Fruit fly (Drosophila melanogaster) whole organism, embryonic: ENCODE results near the gene CG42699.

Source experiments
- Ada2b ChIP-seq: fragments of 200-800 bp; sonication (Bioruptor generic); IDR thresholded peaks from 2 replicates; pipeline ENCODE4 v1.3.6; 2022; ENCODE audit warnings: missing biosample characterization, missing genetic modification characterization
- CG1024 ChIP-seq: fragments of 200-800 bp; sonication (Bioruptor generic); IDR thresholded peaks from 2 replicates; pipeline ENCODE4 v1.3.6; 2022; ENCODE audit warnings: missing biosample characterization, missing genetic modification characterization
- CG11398 ChIP-seq: fragments of 200-800 bp; sonication (Bioruptor generic); optimal IDR thresholded peaks from 2 replicates; lab custom pipeline; 2016; ENCODE audit warnings: missing biosample characterization, missing genetic modification characterization
- CG12236 ChIP-seq: fragments of 200-800 bp; sonication (Bioruptor generic); optimal IDR thresholded peaks from 2 replicates; lab custom pipeline; 2016; ENCODE audit warnings: missing biosample characterization, missing genetic modification characterization
- CG12769 ChIP-seq: fragments of 200-800 bp; sonication (Bioruptor generic); optimal IDR thresholded peaks from 2 replicates; lab custom pipeline; 2019; ENCODE audit warnings: missing biosample characterization, mild to moderate bottlenecking, missing genetic modification characterization, moderate library complexity
- CG12942 ChIP-seq: fragments of 200-800 bp; sonication (Bioruptor generic); optimal IDR thresholded peaks from 3 replicates; lab custom pipeline; 2016; ENCODE audit warnings: missing biosample characterization, missing genetic modification characterization
- CG13775 ChIP-seq: fragments of 200-800 bp; sonication (Bioruptor generic); optimal IDR thresholded peaks from 3 replicates; lab custom pipeline; 2017; ENCODE audit warnings: missing biosample characterization, mild to moderate bottlenecking, missing genetic modification characterization
- CG14965 ChIP-seq: fragments of 200-800 bp; sonication (Bioruptor generic); optimal IDR thresholded peaks from 2 replicates; lab custom pipeline; 2016; ENCODE audit warnings: missing biosample characterization, missing genetic modification characterization, borderline replicate concordance
- CG15269 ChIP-seq: fragments of 200-800 bp; sonication (Bioruptor generic); optimal IDR thresholded peaks from 2 replicates; lab custom pipeline; 2018; ENCODE audit warnings: missing biosample characterization, mild to moderate bottlenecking, missing genetic modification characterization, moderate library complexity
- CG16779 ChIP-seq: fragments of 200-800 bp; sonication (Bioruptor generic); IDR thresholded peaks from 2 replicates; pipeline ENCODE4 v1.3.6; 2022; ENCODE audit warnings: missing biosample characterization, missing genetic modification characterization
- CG17359 ChIP-seq: fragments of 200-800 bp; sonication (Bioruptor generic); optimal IDR thresholded peaks from 3 replicates; lab custom pipeline; 2018; ENCODE audit warnings: missing biosample characterization, mild to moderate bottlenecking, missing genetic modification characterization, moderate library complexity
- CG2712 ChIP-seq: fragments of 200-800 bp; optimal IDR thresholded peaks from 3 replicates; lab custom pipeline; 2019; ENCODE audit warnings: missing biosample characterization, mild to moderate bottlenecking, missing genetic modification characterization, moderate library complexity
- CG2875 ChIP-seq: fragments of 200-800 bp; sonication (Bioruptor generic); optimal IDR thresholded peaks from 2 replicates; lab custom pipeline; 2017; ENCODE audit warnings: missing biosample characterization, mild to moderate bottlenecking, missing genetic modification characterization, missing genetic modification reagents
- CG30020 ChIP-seq: fragments of 200-800 bp; optimal IDR thresholded peaks from 2 replicates; lab custom pipeline; 2019; ENCODE audit warnings: missing biosample characterization, mild to moderate bottlenecking, missing genetic modification characterization, moderate library complexity
- CG3847 ChIP-seq: fragments of 200-800 bp; sonication (Bioruptor generic); IDR thresholded peaks from 2 replicates; pipeline ENCODE4 v1.3.6; 2022; ENCODE audit warnings: missing biosample characterization, missing genetic modification characterization
- CG3995 ChIP-seq: fragments of 200-800 bp; sonication (Bioruptor generic); optimal IDR thresholded peaks from 3 replicates; lab custom pipeline; 2016; ENCODE audit warnings: missing biosample characterization, missing genetic modification characterization
- CG4707 ChIP-seq: fragments of 200-800 bp; sonication (Bioruptor generic); optimal IDR thresholded peaks from 2 replicates; lab custom pipeline; 2018; ENCODE audit warnings: missing biosample characterization, mild to moderate bottlenecking, missing genetic modification characterization, moderate library complexity
- CG5180 ChIP-seq: fragments of 200-800 bp; sonication (Bioruptor generic); optimal IDR thresholded peaks from 3 replicates; lab custom pipeline; 2017; ENCODE audit warnings: missing biosample characterization, missing genetic modification characterization, mild to moderate bottlenecking, moderate library complexity, missing genetic modification reagents
- CG8478 ChIP-seq: fragments of >200 bp; optimal IDR thresholded peaks from 2 replicates; lab custom pipeline; 2018
- CG8765 ChIP-seq: fragments of 200-800 bp; sonication (Bioruptor generic); IDR thresholded peaks from 2 replicates; pipeline ENCODE4 v1.3.6; 2022; ENCODE audit warnings: missing biosample characterization, missing genetic modification characterization
- CG9797 ChIP-seq: fragments of 200-800 bp; sonication (Bioruptor generic); optimal IDR thresholded peaks from 3 replicates; lab custom pipeline; 2018; ENCODE audit warnings: missing biosample characterization, mild to moderate bottlenecking, missing genetic modification characterization
- Dll ChIP-seq: fragments of 200-800 bp; sonication (Bioruptor generic); IDR thresholded peaks from 4 replicates; pipeline ENCODE4 v1.3.6; 2022; ENCODE audit warnings: missing biosample characterization, missing genetic modification characterization; ENCODE audit not compliant: partially characterized antibody
- Doc2 ChIP-seq: fragments of 200-800 bp; sonication (Bioruptor generic); IDR thresholded peaks from 2 replicates; pipeline ENCODE4 v1.3.6; 2022; ENCODE audit warnings: missing biosample characterization, missing genetic modification characterization
- GATAe ChIP-seq: fragments of 200-800 bp; sonication (Bioruptor generic); conservative IDR thresholded peaks from 2 replicates; pipeline ENCODE4 v1.3.6; 2022; ENCODE audit warnings: missing biosample characterization, missing genetic modification characterization
- H15 ChIP-seq: fragments of 200-800 bp; sonication (Bioruptor generic); IDR thresholded peaks from 3 replicates; pipeline ENCODE4 v1.3.6; 2022; ENCODE audit warnings: missing biosample characterization, missing genetic modification characterization
- Kr ChIP-seq: fragments of 200-800 bp; sonication (Bioruptor generic); optimal IDR thresholded peaks from 2 replicates; lab custom pipeline; 2017; ENCODE audit warnings: missing biosample characterization, mild to moderate bottlenecking, missing genetic modification characterization
- Lhr ChIP-seq: fragments of 200-800 bp; sonication (Bioruptor generic); optimal IDR thresholded peaks from 3 replicates; lab custom pipeline; 2017; ENCODE audit warnings: mild to moderate bottlenecking, missing biosample characterization, missing genetic modification reagents, missing genetic modification characterization
- Mrtf ChIP-seq: fragments of 200-800 bp; sonication (Bioruptor generic); IDR thresholded peaks from 3 replicates; pipeline ENCODE4 v1.3.6; 2022; ENCODE audit warnings: missing biosample characterization, missing genetic modification characterization
- Pdp1 ChIP-seq, 2 experiments: fragments of 200-800 bp; sonication (Bioruptor generic); optimal IDR thresholded peaks; 3 replicates each; lab custom pipeline; 2016; ENCODE audit warnings: missing biosample characterization in 2 of 2, missing genetic modification characterization in 2 of 2, mild to moderate bottlenecking in 1 of 2, moderate library complexity in 1 of 2
- Sin3A ChIP-seq: fragments of >200 bp; optimal IDR thresholded peaks from 2 replicates; lab custom pipeline; 2018
- ap ChIP-seq: fragments of 200-800 bp; sonication (Bioruptor generic); IDR thresholded peaks from 2 replicates; pipeline ENCODE4 v1.3.6; 2022; ENCODE audit warnings: missing biosample characterization, missing genetic modification characterization
- bcd ChIP-seq: fragments of 200-800 bp; sonication (Bioruptor generic); optimal IDR thresholded peaks from 2 replicates; lab custom pipeline; 2017; ENCODE audit warnings: missing biosample characterization, mild to moderate bottlenecking, missing genetic modification characterization
- cas ChIP-seq: fragments of 200-800 bp; sonication (Bioruptor generic); IDR thresholded peaks from 2 replicates; pipeline ENCODE4 v1.3.6; 2022; ENCODE audit warnings: missing biosample characterization, missing genetic modification characterization
- cato ChIP-seq: fragments of 200-800 bp; sonication (Bioruptor generic); optimal IDR thresholded peaks from 2 replicates; lab custom pipeline; 2016; ENCODE audit warnings: missing biosample characterization, missing genetic modification characterization, borderline replicate concordance
- dmrt11E ChIP-seq: fragments of 200-800 bp; sonication (Bioruptor generic); optimal IDR thresholded peaks from 3 replicates; lab custom pipeline; 2018; ENCODE audit warnings: missing biosample characterization, mild to moderate bottlenecking, missing genetic modification characterization, moderate library complexity
- ems ChIP-seq: fragments of 200-800 bp; sonication (Bioruptor generic); optimal IDR thresholded peaks from 3 replicates; lab custom pipeline; 2016; ENCODE audit warnings: missing biosample characterization, missing genetic modification characterization
- exex ChIP-seq: fragments of 200-800 bp; sonication (Bioruptor generic); optimal IDR thresholded peaks from 4 replicates; lab custom pipeline; 2018; ENCODE audit warnings: missing biosample characterization, mild to moderate bottlenecking, missing genetic modification characterization, moderate library complexity
- fd102C ChIP-seq: fragments of 200-800 bp; sonication (Bioruptor generic); optimal IDR thresholded peaks from 2 replicates; lab custom pipeline; 2018; ENCODE audit warnings: missing biosample characterization, mild to moderate bottlenecking, missing genetic modification characterization, moderate library complexity
- fd96Cb ChIP-seq: fragments of 200-800 bp; sonication (Bioruptor generic); optimal IDR thresholded peaks from 2 replicates; lab custom pipeline; 2018; ENCODE audit warnings: missing biosample characterization, mild to moderate bottlenecking, missing genetic modification characterization, moderate library complexity
- fu2 ChIP-seq: fragments of 200-800 bp; sonication (Bioruptor generic); optimal IDR thresholded peaks from 2 replicates; lab custom pipeline; 2016; ENCODE audit warnings: missing biosample characterization, missing genetic modification characterization
- gem ChIP-seq: fragments of 200-800 bp; sonication (Bioruptor generic); optimal IDR thresholded peaks from 2 replicates; lab custom pipeline; 2019; ENCODE audit warnings: missing biosample characterization, mild to moderate bottlenecking, missing genetic modification characterization, moderate library complexity
- hbn ChIP-seq: fragments of 200-800 bp; sonication (Bioruptor generic); IDR thresholded peaks from 2 replicates; pipeline ENCODE4 v1.3.6; 2022; ENCODE audit warnings: missing biosample characterization, missing genetic modification characterization; ENCODE audit not compliant: partially characterized antibody
- kay ChIP-seq: fragments of 200-800 bp; sonication (Bioruptor generic); optimal IDR thresholded peaks from 2 replicates; lab custom pipeline; 2016; ENCODE audit warnings: missing biosample characterization, missing genetic modification characterization
- maf-S ChIP-seq: fragments of 200-800 bp; sonication (Bioruptor generic); optimal IDR thresholded peaks from 2 replicates; lab custom pipeline; 2016; ENCODE audit warnings: missing biosample characterization, missing genetic modification characterization
- odd ChIP-seq: fragments of 200-800 bp; sonication (Bioruptor generic); optimal IDR thresholded peaks from 2 replicates; lab custom pipeline; 2017; ENCODE audit warnings: missing biosample characterization, mild to moderate bottlenecking, missing genetic modification characterization
- peb ChIP-seq: fragments of 200-800 bp; sonication (Bioruptor generic); IDR thresholded peaks from 2 replicates; pipeline ENCODE4 v1.3.6; 2022; ENCODE audit warnings: missing biosample characterization, missing genetic modification characterization
- seq ChIP-seq: fragments of 200-800 bp; sonication (Bioruptor generic); IDR thresholded peaks from 2 replicates; pipeline ENCODE4 v1.3.6; 2022; ENCODE audit warnings: missing biosample characterization, missing genetic modification characterization
- ttk ChIP-seq: fragments of 200-800 bp; sonication (Bioruptor generic); IDR thresholded peaks from 2 replicates; pipeline ENCODE4 v2.1.2; 2022; ENCODE audit warnings: missing biosample characterization, missing genetic modification characterization
- tx ChIP-seq: fragments of 200-800 bp; sonication (Bioruptor generic); optimal IDR thresholded peaks from 2 replicates; lab custom pipeline; 2016; ENCODE audit warnings: missing biosample characterization, missing genetic modification characterization
- zfh1 ChIP-seq: fragments of 200-800 bp; sonication (Bioruptor generic); IDR thresholded peaks from 3 replicates; pipeline ENCODE4 v1.3.6; 2022; ENCODE audit warnings: missing biosample characterization, missing genetic modification characterization

The CG42699 gene

dm6 chrX:5783260-5784040 lies 19.1 kb downstream of the CG42699 start (continued):
- TF ChIP-seq CG30020 (tag; lab: Kevin White, UChicago): no peak
- no peak for TF ChIP-seq Dll
- no peak for TF ChIP-seq fd102C (GFP tag; lab: Kevin White, UChicago)
- TF ChIP-seq odd: no peak
- peak; percentile 31 for TF ChIP-seq dmrt11E
- no peak for TF ChIP-seq tx
- no peak for TF ChIP-seq CG3995 (GFP tag; lab: Kevin White, UChicago)
- no peak for TF ChIP-seq Mrtf (GFP tag; lab: Robert Waterston, UW)
- peak; percentile 18 for TF ChIP-seq bcd (GFP tag; lab: Kevin White, UChicago)
- TF ChIP-seq CG2712 (tag; lab: Kevin White, UChicago): peak; percentile 40
- no peak for TF ChIP-seq fu2
- no peak for TF ChIP-seq CG12942 (GFP tag; lab: Kevin White, UChicago)
- no peak for TF ChIP-seq CG13775 (GFP tag; lab: Kevin White, UChicago)
- no peak for TF ChIP-seq Kr (GFP tag; lab: Kevin White, UChicago)
- no peak for TF ChIP-seq CG8765 (GFP tag; lab: Robert Waterston, UW)
- peak; percentile 50 for TF ChIP-seq fd96Cb
- TF ChIP-seq hbn (GFP tag; lab: Robert Waterston, UW): no peak
- no peak for TF ChIP-seq CG14965
- TF ChIP-seq gem (tag; lab: Kevin White, UChicago): peak; percentile 69
- TF ChIP-seq cato (GFP tag; lab: Kevin White, UChicago): no peak
- no peak for TF ChIP-seq CG5180 (GFP tag; lab: Kevin White, UChicago)
- no peak for TF ChIP-seq Ada2b (GFP tag; lab: Robert Waterston, UW)
- TF ChIP-seq exex (tag; lab: Kevin White, UChicago): no peak
- no peak for TF ChIP-seq peb
- peak; percentile 64 for TF ChIP-seq CG17359 (tag; lab: Kevin White, UChicago)
- TF ChIP-seq H15 (GFP tag; lab: Robert Waterston, UW): 0 out of 3 replicates have a peak, but pooled peaks have one; percentile 56
- peak in 1 of 2 experiments; percentile 17 for TF ChIP-seq Pdp1 (GFP tag; optimal IDR thresholded peaks at IDR 0.05; lab: Kevin White, UChicago)
- peak; percentile 53; the same call in 1 of the 3 replicates for TF ChIP-seq zfh1 (GFP tag; lab: Robert Waterston, UW)
- no peak for TF ChIP-seq CG12769 (tag; lab: Kevin White, UChicago)
- no peak for TF ChIP-seq kay
- TF ChIP-seq ttk: no peak; the same call in 1 of the 2 replicates
- no peak for TF ChIP-seq CG11398 (GFP tag; lab: Kevin White, UChicago)
- TF ChIP-seq CG9797: no peak
- TF ChIP-seq CG12236: no peak
- TF ChIP-seq ap: no peak; the same call in 1 of the 2 replicates
- TF ChIP-seq Lhr (GFP tag; lab: Kevin White, UChicago): no peak
- TF ChIP-seq CG2875 (GFP tag; lab: Kevin White, UChicago): peak; percentile 52
- TF ChIP-seq Doc2 (GFP tag; lab: Robert Waterston, UW): no peak
- no peak for TF ChIP-seq CG1024 (GFP tag; lab: Robert Waterston, UW)
- no peak for TF ChIP-seq seq
- no peak for TF ChIP-seq CG16779
- TF ChIP-seq maf-S (GFP tag; lab: Kevin White, UChicago): no peak
- no peak for TF ChIP-seq Sin3A (lab: Kevin White, UChicago)
- TF ChIP-seq cas (GFP tag; lab: Robert Waterston, UW): no peak
- TF ChIP-seq CG8478 (lab: Kevin White, UChicago): no peak
- TF ChIP-seq GATAe (GFP tag; lab: Robert Waterston, UW): no peak
- TF ChIP-seq CG4707: peak; percentile 75
- TF ChIP-seq CG3847 (GFP tag; lab: Robert Waterston, UW): no peak
- no peak for TF ChIP-seq ems (GFP tag; lab: Kevin White, UChicago)
- TF ChIP-seq CG15269 (tag; lab: Kevin White, UChicago): peak; percentile 47
